Worm (Caenorhabditis elegans) whole organism, mixed stage, embryonic: Measurements from ENCODE around the gene M01B2.8.
"Not testable (repeated sequence)": the region's sequence is repeated elsewhere in the genome, so short reads cannot be mapped to it uniquely, and the experiment has no call there.

ENCODE experiments used
- blmp-1 ChIP-seq: fragments of 150-350 bp; optimal IDR thresholded peaks from 2 replicates; lab custom pipeline; 2014; ENCODE audit warnings: missing biosample characterization, missing genetic modification characterization
- elt-1 ChIP-seq: sonication (generic microtip); optimal IDR thresholded peaks from 2 replicates; lab custom pipeline; 2017; ENCODE audit warnings: missing genetic modification characterization, mild to moderate bottlenecking, missing compliant biosample characterization, antibody characterized with exemption, moderate library complexity, borderline replicate concordance; ENCODE audit not compliant: insufficient read depth
- elt-3 ChIP-seq: fragments of 150-350 bp; optimal IDR thresholded peaks from 2 replicates; lab custom pipeline; 2014; ENCODE audit warnings: missing biosample characterization, missing genetic modification characterization
- nhr-12 ChIP-seq: fragments of 150-350 bp; optimal IDR thresholded peaks from 2 replicates; lab custom pipeline; 2014; ENCODE audit warnings: missing biosample characterization, missing genetic modification characterization
- sptf-1 ChIP-seq: sonication (generic microtip); optimal IDR thresholded peaks from 2 replicates; lab custom pipeline; 2017; ENCODE audit warnings: mild to moderate bottlenecking, missing genetic modification characterization, moderate library complexity, missing compliant biosample characterization

- not testable (repeated sequence) for TF ChIP-seq sptf-1, elt-1, elt-3, nhr-12, blmp-1 (tag; lab: Kevin White, UChicago)
Observed at ce11 chrV:15250304-15250703, 9.7 kb upstream of the M01B2.8 start, which contains the start of gene srd-28.
